Fruit fly (Drosophila melanogaster) whole organism, embryonic: ENCODE data around the gene Rhp.
A peak's percentile ranks its signal among the peaks of the same experiment; 100 is the strongest.

Source experiments
- Atf3 ChIP-seq: fragments of 200-800 bp; sonication (Bioruptor generic); optimal IDR thresholded peaks from 3 replicates; lab custom pipeline; 2016; ENCODE audit warnings: missing biosample characterization, missing genetic modification characterization
- CG11247 ChIP-seq: fragments of 200-800 bp; sonication (Bioruptor generic); IDR thresholded peaks from 2 replicates; pipeline ENCODE4 v1.3.6; 2022; ENCODE audit warnings: missing biosample characterization, missing genetic modification characterization
- CG11398 ChIP-seq: fragments of 200-800 bp; sonication (Bioruptor generic); optimal IDR thresholded peaks from 2 replicates; lab custom pipeline; 2016; ENCODE audit warnings: missing biosample characterization, missing genetic modification characterization
- CG15479 ChIP-seq: fragments of 200-800 bp; sonication (Bioruptor generic); optimal IDR thresholded peaks from 3 replicates; lab custom pipeline; 2019; ENCODE audit warnings: missing biosample characterization, mild to moderate bottlenecking, missing genetic modification characterization, moderate library complexity
- CG15601 ChIP-seq: fragments of 200-800 bp; sonication (Bioruptor generic); optimal IDR thresholded peaks from 3 replicates; lab custom pipeline; 2019; ENCODE audit warnings: missing biosample characterization, mild to moderate bottlenecking, missing genetic modification characterization, moderate library complexity
- CG15696 ChIP-seq: fragments of 200-800 bp; sonication (Bioruptor generic); optimal IDR thresholded peaks from 2 replicates; lab custom pipeline; 2019; ENCODE audit warnings: missing biosample characterization, mild to moderate bottlenecking, missing genetic modification characterization, moderate library complexity
- CG17385 ChIP-seq: fragments of 200-800 bp; sonication (Bioruptor generic); optimal IDR thresholded peaks from 3 replicates; lab custom pipeline; 2018; ENCODE audit warnings: missing biosample characterization, mild to moderate bottlenecking, missing genetic modification characterization
- CG18011 ChIP-seq: fragments of 200-800 bp; sonication (Bioruptor generic); optimal IDR thresholded peaks from 2 replicates; lab custom pipeline; 2017; ENCODE audit warnings: missing biosample characterization, missing genetic modification characterization, mild to moderate bottlenecking, moderate library complexity, missing genotype
- CG1832 ChIP-seq: fragments of 200-800 bp; sonication (Bioruptor generic); optimal IDR thresholded peaks from 2 replicates; lab custom pipeline; 2017; ENCODE audit warnings: missing biosample characterization, mild to moderate bottlenecking, missing genetic modification characterization, inconsistent platforms
- CG18764 ChIP-seq: fragments of 200-800 bp; sonication (Bioruptor generic); optimal IDR thresholded peaks from 3 replicates; lab custom pipeline; 2016; ENCODE audit warnings: missing biosample characterization, missing genetic modification characterization
- CG3065 ChIP-seq: fragments of 200-800 bp; sonication (Bioruptor generic); optimal IDR thresholded peaks from 2 replicates; lab custom pipeline; 2016; ENCODE audit warnings: missing biosample characterization, missing genetic modification characterization
- CG33213 ChIP-seq: fragments of 200-800 bp; sonication (Bioruptor generic); optimal IDR thresholded peaks from 3 replicates; lab custom pipeline; 2016; ENCODE audit warnings: missing biosample characterization, missing genetic modification characterization
- CG4617 ChIP-seq: fragments of 200-800 bp; sonication (Bioruptor generic); optimal IDR thresholded peaks from 3 replicates; lab custom pipeline; 2016; ENCODE audit warnings: missing biosample characterization, missing genetic modification characterization, borderline replicate concordance
- CG7556 ChIP-seq: fragments of 200-800 bp; sonication (Bioruptor generic); optimal IDR thresholded peaks from 2 replicates; lab custom pipeline; 2017; ENCODE audit warnings: missing biosample characterization, mild to moderate bottlenecking, missing genetic modification characterization
- CG7786 ChIP-seq: fragments of 200-800 bp; sonication (Bioruptor generic); optimal IDR thresholded peaks from 2 replicates; lab custom pipeline; 2016; ENCODE audit warnings: missing biosample characterization, missing genetic modification characterization
- CG8290 ChIP-seq, 3 experiments: fragments of 200-800 bp; sonication (Bioruptor generic); optimal IDR thresholded peaks; 2 replicates each; lab custom pipeline; 2016 to 2019; ENCODE audit warnings: missing biosample characterization in 3 of 3, missing genetic modification characterization in 3 of 3, mild to moderate bottlenecking in 2 of 3, moderate library complexity in 1 of 3
- CG8944 ChIP-seq: fragments of 200-800 bp; sonication (Bioruptor generic); optimal IDR thresholded peaks from 3 replicates; lab custom pipeline; 2016; ENCODE audit warnings: missing biosample characterization, missing genetic modification characterization
- CG9817 ChIP-seq: fragments of 200-800 bp; sonication (Bioruptor generic); optimal IDR thresholded peaks from 2 replicates; lab custom pipeline; 2018; ENCODE audit warnings: missing biosample characterization, mild to moderate bottlenecking, missing genetic modification characterization, moderate library complexity
- CkIIα-i1 ChIP-seq: fragments of 200-800 bp; sonication (Bioruptor generic); IDR thresholded peaks from 2 replicates; pipeline ENCODE4 v1.3.6; 2022; ENCODE audit warnings: missing biosample characterization, missing genetic modification characterization
- Hmx ChIP-seq: fragments of 200-800 bp; sonication (Bioruptor generic); optimal IDR thresholded peaks from 2 replicates; lab custom pipeline; 2016; ENCODE audit warnings: missing biosample characterization, missing genetic modification characterization
- Lhr ChIP-seq: fragments of 200-800 bp; sonication (Bioruptor generic); optimal IDR thresholded peaks from 3 replicates; lab custom pipeline; 2017; ENCODE audit warnings: mild to moderate bottlenecking, missing biosample characterization, missing genetic modification reagents, missing genetic modification characterization
- MESR4 ChIP-seq: fragments of 200-800 bp; sonication (Bioruptor generic); optimal IDR thresholded peaks from 2 replicates; lab custom pipeline; 2018; ENCODE audit warnings: missing biosample characterization, mild to moderate bottlenecking, missing genetic modification characterization, moderate library complexity
- NFAT ChIP-seq: fragments of 200-800 bp; sonication (Bioruptor generic); IDR thresholded peaks from 2 replicates; pipeline ENCODE4 v1.3.6; 2022; ENCODE audit warnings: missing biosample characterization, missing genetic modification characterization
- Nf-YB ChIP-seq: fragments of 200-800 bp; sonication (Bioruptor generic); optimal IDR thresholded peaks from 3 replicates; lab custom pipeline; 2019; ENCODE audit warnings: missing biosample characterization, mild to moderate bottlenecking, missing genetic modification characterization, moderate library complexity
- Nf-YC ChIP-seq: fragments of 200-800 bp; optimal IDR thresholded peaks from 3 replicates; lab custom pipeline; 2019; ENCODE audit warnings: missing biosample characterization, mild to moderate bottlenecking, missing genetic modification characterization, moderate library complexity
- Opbp ChIP-seq: fragments of 200-800 bp; sonication (Bioruptor generic); IDR thresholded peaks from 3 replicates; pipeline ENCODE4 v1.3.6; 2022; ENCODE audit warnings: missing biosample characterization, missing genetic modification characterization; ENCODE audit not compliant: partially characterized antibody
- Ptx1 ChIP-seq: fragments of 200-800 bp; sonication (Bioruptor generic); IDR thresholded peaks from 2 replicates; pipeline ENCODE4 v1.3.6; 2022; ENCODE audit warnings: missing biosample characterization, missing genetic modification characterization
- Ravus ChIP-seq: fragments of 200-800 bp; sonication (Bioruptor generic); IDR thresholded peaks from 2 replicates; pipeline ENCODE4 v1.3.6; 2022; ENCODE audit warnings: missing biosample characterization, missing genetic modification characterization
- Sin3A ChIP-seq: fragments of >200 bp; optimal IDR thresholded peaks from 2 replicates; lab custom pipeline; 2018
- Sry-β ChIP-seq: fragments of 200-800 bp; sonication (Bioruptor generic); optimal IDR thresholded peaks from 2 replicates; lab custom pipeline; 2018; ENCODE audit warnings: missing biosample characterization, mild to moderate bottlenecking, missing genetic modification characterization, moderate library complexity
- Taf1 ChIP-seq: fragments of 200-800 bp; sonication (Bioruptor generic); IDR thresholded peaks from 2 replicates; pipeline ENCODE4 v1.3.6; 2022; ENCODE audit warnings: missing biosample characterization, missing genetic modification characterization
- Usf ChIP-seq: fragments of 200-800 bp; sonication (Bioruptor generic); optimal IDR thresholded peaks from 2 replicates; lab custom pipeline; 2017; ENCODE audit warnings: missing genotype, missing biosample characterization, missing genetic modification characterization
- cato ChIP-seq: fragments of 200-800 bp; sonication (Bioruptor generic); optimal IDR thresholded peaks from 2 replicates; lab custom pipeline; 2016; ENCODE audit warnings: missing biosample characterization, missing genetic modification characterization, borderline replicate concordance
- cg ChIP-seq: fragments of 200-800 bp; sonication (Bioruptor generic); optimal IDR thresholded peaks from 3 replicates; lab custom pipeline; 2019; ENCODE audit warnings: missing biosample characterization, mild to moderate bottlenecking, missing genetic modification characterization, moderate library complexity
- dimm ChIP-seq: fragments of 200-800 bp; sonication (Bioruptor generic); IDR thresholded peaks from 2 replicates; pipeline ENCODE4 v1.3.6; 2022; ENCODE audit warnings: missing biosample characterization, missing genetic modification characterization
- eve ChIP-seq, 2 experiments: fragments of >200 bp; optimal IDR thresholded peaks; 2 replicates each; lab custom pipeline; 2017; ENCODE audit warnings: missing biosample characterization in 2 of 2, missing genetic modification characterization in 2 of 2
- ewg ChIP-seq: fragments of 200-800 bp; sonication (Bioruptor generic); optimal IDR thresholded peaks from 3 replicates; lab custom pipeline; 2017; ENCODE audit warnings: mild to moderate bottlenecking, missing biosample characterization, missing genetic modification reagents, missing genetic modification characterization
- exex ChIP-seq: fragments of 200-800 bp; sonication (Bioruptor generic); optimal IDR thresholded peaks from 4 replicates; lab custom pipeline; 2018; ENCODE audit warnings: missing biosample characterization, mild to moderate bottlenecking, missing genetic modification characterization, moderate library complexity
- gce ChIP-seq: fragments of 200-800 bp; sonication (Bioruptor generic); IDR thresholded peaks from 3 replicates; pipeline ENCODE4 v1.3.6; 2022; ENCODE audit warnings: missing biosample characterization, missing genetic modification characterization
- lmd ChIP-seq: fragments of 200-800 bp; sonication (Bioruptor generic); IDR thresholded peaks from 2 replicates; pipeline ENCODE4 v1.3.6; 2022; ENCODE audit warnings: missing biosample characterization, missing genetic modification characterization
- lov ChIP-seq, 2 experiments: fragments of 200-800 bp in 1 of 2; fragments of >200 bp in 1 of 2; sonication (Bioruptor generic) in 1 of 2; IDR thresholded peaks in 1 of 2; optimal IDR thresholded peaks in 1 of 2; 2 replicates in 1 of 2; 3 replicates in 1 of 2; pipeline versions ENCODE4 v1.3.6 to Lab custom; 2017 to 2022; ENCODE audit warnings: missing biosample characterization in 1 of 2, missing genetic modification characterization in 1 of 2
- luna ChIP-seq: fragments of 200-800 bp; sonication (Bioruptor generic); optimal IDR thresholded peaks from 2 replicates; lab custom pipeline; 2016; ENCODE audit warnings: missing biosample characterization, missing genetic modification characterization
- mirr ChIP-seq: fragments of 200-800 bp; sonication (Bioruptor generic); optimal IDR thresholded peaks from 3 replicates; lab custom pipeline; 2018; ENCODE audit warnings: missing biosample characterization, mild to moderate bottlenecking, missing genetic modification characterization
- mld ChIP-seq: fragments of 200-800 bp; sonication (Bioruptor generic); IDR thresholded peaks from 3 replicates; pipeline ENCODE4 v1.3.6; 2022; ENCODE audit warnings: missing biosample characterization, missing genetic modification characterization; ENCODE audit not compliant: partially characterized antibody
- pb ChIP-seq: fragments of 200-800 bp; sonication (Bioruptor generic); optimal IDR thresholded peaks from 3 replicates; lab custom pipeline; 2016; ENCODE audit warnings: missing biosample characterization, missing genetic modification characterization
- pros ChIP-seq: fragments of 200-800 bp; sonication (Bioruptor generic); optimal IDR thresholded peaks from 3 replicates; lab custom pipeline; 2019; ENCODE audit warnings: missing biosample characterization, mild to moderate bottlenecking, missing genetic modification characterization, moderate library complexity
- tgo ChIP-seq: fragments of 200-800 bp; sonication (Bioruptor generic); IDR thresholded peaks from 3 replicates; pipeline ENCODE4 v1.3.6; 2022; ENCODE audit warnings: missing biosample characterization, missing genetic modification characterization
- unc-4 ChIP-seq: fragments of 200-800 bp; sonication (Bioruptor generic); IDR thresholded peaks from 2 replicates; pipeline ENCODE4 v1.3.6; 2022; ENCODE audit warnings: missing biosample characterization, missing genetic modification characterization; ENCODE audit not compliant: partially characterized antibody
- yki ChIP-seq: fragments of >200 bp; optimal IDR thresholded peaks from 3 replicates; lab custom pipeline; 2018
- zfh1 ChIP-seq: fragments of 200-800 bp; sonication (Bioruptor generic); IDR thresholded peaks from 3 replicates; pipeline ENCODE4 v1.3.6; 2022; ENCODE audit warnings: missing biosample characterization, missing genetic modification characterization

The Rhp gene

DNA sequence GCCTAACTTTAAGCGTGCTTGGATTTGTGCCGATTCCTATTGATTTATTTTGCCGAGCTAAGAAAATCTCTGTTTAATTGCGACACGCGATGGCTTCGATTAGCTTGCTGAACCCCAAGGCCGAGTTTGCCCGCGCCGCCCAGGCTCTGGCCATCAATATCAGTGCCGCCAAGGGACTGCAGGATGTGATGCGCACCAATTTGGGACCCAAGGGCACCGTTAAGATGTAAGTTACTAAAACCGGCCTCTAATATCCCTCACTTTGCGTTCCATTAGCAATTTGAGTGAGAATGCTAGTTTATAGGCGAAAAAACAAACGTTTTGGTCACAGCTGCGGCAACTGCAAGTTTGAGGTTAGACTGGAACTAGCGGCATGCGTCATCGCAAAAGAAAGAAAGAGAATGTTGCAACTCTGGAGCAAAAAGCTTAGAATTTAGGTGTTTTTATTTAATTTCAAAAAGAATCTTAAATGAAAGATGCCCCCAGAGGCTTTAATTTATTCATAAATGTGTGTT, 42.0 kb upstream of the Rhp start (continued):
- TF ChIP-seq Sry-β (no peak), dimm (no peak), CG18764 (GFP tag; lab: Kevin White, UChicago) (no peak), gce (GFP tag; lab: Robert Waterston, UW) (no peak), CG15601 (tag; lab: Kevin White, UChicago) (no peak), CG1832 (GFP tag; lab: Kevin White, UChicago) (no peak), luna (no peak), CG33213 (no peak), Ravus (GFP tag; lab: Robert Waterston, UW) (no peak), eve (GFP tag; optimal IDR thresholded peaks at IDR 0.05; lab: Kevin White, UChicago) (no peak), cg (GFP tag; lab: Kevin White, UChicago) (no peak), pb (no peak), pros (GFP tag; lab: Kevin White, UChicago) (no peak), MESR4 (peak; percentile 80), CG18011 (GFP tag; lab: Kevin White, UChicago) (no peak), Usf (GFP tag; lab: Kevin White, UChicago) (no peak), CG15696 (no peak), Sin3A (lab: Kevin White, UChicago) (peak; percentile 66), CG11398 (no peak), Atf3 (no peak), zfh1 (GFP tag; lab: Robert Waterston, UW) (no peak), mld (GFP tag; lab: Robert Waterston, UW) (0 out of 3 replicates have a peak, but pooled peaks have one; percentile 23), unc-4 (0 out of 2 replicates have a peak, but pooled peaks have one; percentile 9), CG11247 (GFP tag; lab: Robert Waterston, UW) (no peak), Taf1 (GFP tag; lab: Robert Waterston, UW) (no peak), CG8290 (GFP tag; optimal IDR thresholded peaks at IDR 0.05; lab: Kevin White, UChicago) (no peak), CG8290 (tag; optimal IDR thresholded peaks at IDR 0.05; lab: Kevin White, UChicago) (no peak), CG8944 (GFP tag; lab: Kevin White, UChicago) (no peak), Nf-YB (no peak), CG7556 (no peak), CkIIα-i1 (GFP tag; lab: Robert Waterston, UW) (no peak), CG4617 (GFP tag; lab: Kevin White, UChicago) (peak; percentile 55), CG3065 (GFP tag; lab: Kevin White, UChicago) (no peak), Ptx1 (GFP tag; lab: Robert Waterston, UW) (no peak), ewg (GFP tag; lab: Kevin White, UChicago) (no peak), mirr (GFP tag; lab: Kevin White, UChicago) (no peak), lov (optimal IDR thresholded peaks at IDR 0.05; lab: Kevin White, UChicago) (no peak), lov (GFP tag; IDR thresholded peaks at IDR 0.05; lab: Robert Waterston, UW) (no peak), cato (no peak), CG7786 (no peak), Nf-YC (tag; lab: Kevin White, UChicago) (no peak), NFAT (GFP tag; lab: Robert Waterston, UW) (no peak), CG17385 (no peak), CG15479 (GFP tag; lab: Kevin White, UChicago) (no peak), CG9817 (tag; lab: Kevin White, UChicago) (no peak), lmd (GFP tag; lab: Robert Waterston, UW) (no peak), Hmx (GFP tag; lab: Kevin White, UChicago) (no peak), tgo (GFP tag; lab: Robert Waterston, UW) (no peak), exex (tag; lab: Kevin White, UChicago) (no peak), yki (lab: Kevin White, UChicago) (no peak), Lhr (GFP tag; lab: Kevin White, UChicago) (no peak), Opbp (GFP tag; lab: Robert Waterston, UW) (peak; percentile 19; the same call in 1 of the 3 replicates)
